Fruit fly (Drosophila melanogaster) whole organism, embryonic: Measurements from ENCODE around the gene Ac76E.
A peak's percentile ranks its signal among the peaks of the same experiment; 100 is the strongest.

Experiments
- C15 ChIP-seq: fragments of 200-800 bp; sonication (Bioruptor generic); IDR thresholded peaks from 3 replicates; pipeline ENCODE4 v1.3.6; 2022; ENCODE audit warnings: missing biosample characterization, missing genetic modification characterization
- CG10543 ChIP-seq: fragments of 200-800 bp; sonication (Bioruptor generic); optimal IDR thresholded peaks from 3 replicates; lab custom pipeline; 2017; ENCODE audit warnings: missing biosample characterization, mild to moderate bottlenecking, missing genetic modification characterization, moderate library complexity
- CG10654 ChIP-seq: fragments of 200-800 bp; sonication (Bioruptor generic); optimal IDR thresholded peaks from 2 replicates; lab custom pipeline; 2016; ENCODE audit warnings: missing biosample characterization, missing genetic modification characterization
- CG11398 ChIP-seq: fragments of 200-800 bp; sonication (Bioruptor generic); optimal IDR thresholded peaks from 2 replicates; lab custom pipeline; 2016; ENCODE audit warnings: missing biosample characterization, missing genetic modification characterization
- CG11504 ChIP-seq: fragments of 200-800 bp; sonication (Bioruptor generic); optimal IDR thresholded peaks from 3 replicates; lab custom pipeline; 2019; ENCODE audit warnings: missing biosample characterization, mild to moderate bottlenecking, missing genetic modification characterization, moderate library complexity
- CG12391 ChIP-seq: fragments of 200-800 bp; sonication (Bioruptor generic); optimal IDR thresholded peaks from 3 replicates; lab custom pipeline; 2018; ENCODE audit warnings: missing biosample characterization, mild to moderate bottlenecking, missing genetic modification characterization, moderate library complexity
- CG13624 ChIP-seq: fragments of 200-800 bp; sonication (Bioruptor generic); optimal IDR thresholded peaks from 2 replicates; lab custom pipeline; 2016; ENCODE audit warnings: missing biosample characterization, missing genetic modification characterization
- CG14860 ChIP-seq: fragments of 200-800 bp; sonication (Bioruptor generic); IDR thresholded peaks from 3 replicates; pipeline ENCODE4 v1.3.6; 2022; ENCODE audit warnings: missing biosample characterization, missing genetic modification characterization; ENCODE audit not compliant: partially characterized antibody
- CG15011 ChIP-seq: fragments of 200-800 bp; sonication (Bioruptor generic); optimal IDR thresholded peaks from 3 replicates; lab custom pipeline; 2018; ENCODE audit warnings: missing biosample characterization, mild to moderate bottlenecking, missing genetic modification characterization
- CG15601 ChIP-seq: fragments of 200-800 bp; sonication (Bioruptor generic); optimal IDR thresholded peaks from 3 replicates; lab custom pipeline; 2019; ENCODE audit warnings: missing biosample characterization, mild to moderate bottlenecking, missing genetic modification characterization, moderate library complexity
- CG15696 ChIP-seq: fragments of 200-800 bp; sonication (Bioruptor generic); optimal IDR thresholded peaks from 2 replicates; lab custom pipeline; 2019; ENCODE audit warnings: missing biosample characterization, mild to moderate bottlenecking, missing genetic modification characterization, moderate library complexity
- CG2116 ChIP-seq: fragments of 200-800 bp; sonication (Bioruptor generic); optimal IDR thresholded peaks from 3 replicates; lab custom pipeline; 2018; ENCODE audit warnings: missing biosample characterization, mild to moderate bottlenecking, missing genetic modification characterization
- CG4282 ChIP-seq: fragments of 200-800 bp; sonication (Bioruptor generic); optimal IDR thresholded peaks from 2 replicates; lab custom pipeline; 2016; ENCODE audit warnings: missing biosample characterization, missing genetic modification characterization
- CG4404 ChIP-seq: fragments of 200-800 bp; sonication (Bioruptor generic); IDR thresholded peaks from 2 replicates; pipeline ENCODE4 v1.3.6; 2022; ENCODE audit warnings: missing biosample characterization, missing genetic modification characterization
- CG4424 ChIP-seq: fragments of 200-800 bp; sonication (Bioruptor generic); optimal IDR thresholded peaks from 3 replicates; lab custom pipeline; 2016; ENCODE audit warnings: missing biosample characterization, missing genetic modification characterization
- CG4820 ChIP-seq: fragments of 200-800 bp; sonication (Bioruptor generic); optimal IDR thresholded peaks from 3 replicates; lab custom pipeline; 2016; ENCODE audit warnings: missing biosample characterization, missing genetic modification characterization
- CG6813 ChIP-seq: fragments of 200-800 bp; sonication (Bioruptor generic); optimal IDR thresholded peaks from 2 replicates; lab custom pipeline; 2017; ENCODE audit warnings: missing biosample characterization, missing genetic modification characterization, mild to moderate bottlenecking, moderate library complexity, missing genetic modification reagents
- CG6854 ChIP-seq: fragments of 200-800 bp; sonication (Bioruptor generic); optimal IDR thresholded peaks from 3 replicates; lab custom pipeline; 2017; ENCODE audit warnings: missing biosample characterization, mild to moderate bottlenecking, missing genetic modification characterization
- CG7928 ChIP-seq: fragments of 200-800 bp; sonication (Bioruptor generic); optimal IDR thresholded peaks from 2 replicates; lab custom pipeline; 2017; ENCODE audit warnings: missing biosample characterization, mild to moderate bottlenecking, missing genetic modification characterization
- CG7987 ChIP-seq: fragments of 200-800 bp; sonication (Bioruptor generic); optimal IDR thresholded peaks from 2 replicates; lab custom pipeline; 2018; ENCODE audit warnings: missing biosample characterization, mild to moderate bottlenecking, missing genetic modification characterization, moderate library complexity
- CG9876 ChIP-seq: fragments of 200-800 bp; sonication (Bioruptor generic); optimal IDR thresholded peaks from 2 replicates; lab custom pipeline; 2016; ENCODE audit warnings: missing biosample characterization, missing genetic modification characterization
- CHES-1-like ChIP-seq: fragments of 200-800 bp; sonication (Bioruptor generic); optimal IDR thresholded peaks from 2 replicates; lab custom pipeline; 2016; ENCODE audit warnings: missing biosample characterization, missing genetic modification characterization
- D ChIP-seq, 2 experiments: fragments of 200-800 bp in 1 of 2; fragments of >200 bp in 1 of 2; sonication (Bioruptor generic) in 1 of 2; optimal IDR thresholded peaks; 2 replicates in 1 of 2; 3 replicates in 1 of 2; lab custom pipeline; 2017; ENCODE audit warnings: mild to moderate bottlenecking in 1 of 2, missing biosample characterization in 1 of 2, missing genetic modification characterization in 1 of 2, missing genetic modification reagents in 1 of 2
- Eip74EF ChIP-seq, 2 experiments: fragments of 200-800 bp in 1 of 2; fragments of >200 bp in 1 of 2; sonication (Bioruptor generic) in 1 of 2; optimal IDR thresholded peaks; 2 replicates each; lab custom pipeline; 2017 to 2019; ENCODE audit warnings: missing biosample characterization in 2 of 2, missing genetic modification characterization in 2 of 2, mild to moderate bottlenecking in 1 of 2, moderate library complexity in 1 of 2
- Gug ChIP-seq: fragments of 200-800 bp; sonication (Bioruptor generic); IDR thresholded peaks from 4 replicates; pipeline ENCODE4 v1.3.6; 2022; ENCODE audit warnings: missing biosample characterization, missing genetic modification characterization
- MESR4 ChIP-seq: fragments of 200-800 bp; sonication (Bioruptor generic); optimal IDR thresholded peaks from 2 replicates; lab custom pipeline; 2018; ENCODE audit warnings: missing biosample characterization, mild to moderate bottlenecking, missing genetic modification characterization, moderate library complexity
- Meics ChIP-seq: fragments of 200-800 bp; sonication (Bioruptor generic); optimal IDR thresholded peaks from 2 replicates; lab custom pipeline; 2017; ENCODE audit warnings: missing biosample characterization, mild to moderate bottlenecking, missing genetic modification characterization
- Myb ChIP-seq: fragments of 200-800 bp; sonication (Bioruptor generic); optimal IDR thresholded peaks from 2 replicates; lab custom pipeline; 2016; ENCODE audit warnings: missing biosample characterization, missing genetic modification characterization
- NC2α ChIP-seq: fragments of 200-800 bp; sonication (Bioruptor generic); optimal IDR thresholded peaks from 2 replicates; lab custom pipeline; 2016; ENCODE audit warnings: missing biosample characterization, missing genetic modification characterization
- Optix ChIP-seq: fragments of 200-800 bp; sonication (Bioruptor generic); IDR thresholded peaks from 3 replicates; pipeline ENCODE4 v1.3.6; 2022; ENCODE audit warnings: missing biosample characterization, missing genetic modification characterization
- Stat92E ChIP-seq, 3 experiments: fragments of >200 bp in 2 of 3; fragments of 200-800 bp in 1 of 3; sonication (Bioruptor generic) in 1 of 3; optimal IDR thresholded peaks; 2 replicates each; lab custom pipeline; 2017 to 2019; ENCODE audit warnings: missing biosample characterization in 3 of 3, missing genetic modification characterization in 3 of 3, mild to moderate bottlenecking in 1 of 3, moderate library complexity in 1 of 3
- ac ChIP-seq: fragments of 200-800 bp; sonication (Bioruptor generic); optimal IDR thresholded peaks from 3 replicates; lab custom pipeline; 2017; ENCODE audit warnings: missing biosample characterization, mild to moderate bottlenecking, missing genetic modification characterization
- bigmax ChIP-seq: fragments of 200-800 bp; sonication (Bioruptor generic); optimal IDR thresholded peaks from 2 replicates; lab custom pipeline; 2018; ENCODE audit warnings: missing biosample characterization, mild to moderate bottlenecking, missing genetic modification characterization
- cg ChIP-seq: fragments of 200-800 bp; sonication (Bioruptor generic); optimal IDR thresholded peaks from 3 replicates; lab custom pipeline; 2019; ENCODE audit warnings: missing biosample characterization, mild to moderate bottlenecking, missing genetic modification characterization, moderate library complexity
- dmrt99B ChIP-seq: fragments of 200-800 bp; sonication (Bioruptor generic); optimal IDR thresholded peaks from 2 replicates; lab custom pipeline; 2018; ENCODE audit warnings: missing biosample characterization, mild to moderate bottlenecking, missing genetic modification characterization, moderate library complexity
- fd102C ChIP-seq: fragments of 200-800 bp; sonication (Bioruptor generic); optimal IDR thresholded peaks from 2 replicates; lab custom pipeline; 2018; ENCODE audit warnings: missing biosample characterization, mild to moderate bottlenecking, missing genetic modification characterization, moderate library complexity
- fru ChIP-seq: fragments of >200 bp; optimal IDR thresholded peaks from 2 replicates; lab custom pipeline; 2017
- gce ChIP-seq: fragments of 200-800 bp; sonication (Bioruptor generic); IDR thresholded peaks from 3 replicates; pipeline ENCODE4 v1.3.6; 2022; ENCODE audit warnings: missing biosample characterization, missing genetic modification characterization
- hth ChIP-seq: fragments of >200 bp; optimal IDR thresholded peaks from 2 replicates; lab custom pipeline; 2017; ENCODE audit warnings: inconsistent platforms
- jing ChIP-seq: fragments of 200-800 bp; sonication (Bioruptor generic); optimal IDR thresholded peaks from 2 replicates; lab custom pipeline; 2018; ENCODE audit warnings: missing biosample characterization, mild to moderate bottlenecking, missing genetic modification characterization
- jumu ChIP-seq: fragments of 200-800 bp; sonication (Bioruptor generic); optimal IDR thresholded peaks from 3 replicates; lab custom pipeline; 2016; ENCODE audit warnings: missing biosample characterization, missing genetic modification characterization
- lab ChIP-seq: fragments of 200-800 bp; sonication (Bioruptor generic); optimal IDR thresholded peaks from 3 replicates; lab custom pipeline; 2017; ENCODE audit warnings: missing biosample characterization, missing genetic modification characterization, mild to moderate bottlenecking, moderate library complexity, missing genetic modification reagents
- pho ChIP-seq: fragments of 200-800 bp; sonication (Bioruptor generic); optimal IDR thresholded peaks from 2 replicates; lab custom pipeline; 2016; ENCODE audit warnings: missing biosample characterization, missing genetic modification characterization
- sens-2 ChIP-seq: fragments of 200-800 bp; sonication (Bioruptor generic); IDR thresholded peaks from 2 replicates; pipeline ENCODE4 v1.3.6; 2022; ENCODE audit warnings: missing biosample characterization, missing genetic modification characterization
- seq ChIP-seq: fragments of 200-800 bp; sonication (Bioruptor generic); IDR thresholded peaks from 2 replicates; pipeline ENCODE4 v1.3.6; 2022; ENCODE audit warnings: missing biosample characterization, missing genetic modification characterization
- slp2 ChIP-seq: fragments of 200-800 bp; sonication (Bioruptor generic); optimal IDR thresholded peaks from 2 replicates; lab custom pipeline; 2016; ENCODE audit warnings: missing biosample characterization, missing genetic modification characterization
- sob ChIP-seq: fragments of 200-800 bp; sonication (Bioruptor generic); IDR thresholded peaks from 2 replicates; pipeline ENCODE4 v1.3.6; 2022; ENCODE audit warnings: missing biosample characterization, missing genetic modification characterization
- trh ChIP-seq: fragments of 200-800 bp; sonication (Bioruptor generic); optimal IDR thresholded peaks from 2 replicates; lab custom pipeline; 2016; ENCODE audit warnings: missing biosample characterization, missing genetic modification characterization
- zen2 ChIP-seq: fragments of 200-800 bp; sonication (Bioruptor generic); IDR thresholded peaks from 3 replicates; pipeline ENCODE4 v1.3.6; 2022; ENCODE audit warnings: missing biosample characterization, missing genetic modification characterization; ENCODE audit not compliant: partially characterized antibody

The Ac76E gene

dm6 chr3L:19928435-19929011, 10.6 kb upstream of the Ac76E start, which contains the start of the genes CG8004 and RhoGDI (continued):
- TF ChIP-seq CG15696 (tag; lab: Kevin White, UChicago) (peak; percentile 56), C15 (GFP tag; lab: Robert Waterston, UW) (0 out of 3 replicates have a peak, but pooled peaks have one; percentile 19), CG15601 (peak; percentile 68), CG14860 (GFP tag; lab: Robert Waterston, UW) (no peak), jing (GFP tag; lab: Kevin White, UChicago) (no peak), Stat92E (GFP tag; optimal IDR thresholded peaks at IDR 0.05; lab: Kevin White, UChicago) (no peak), sens-2 (GFP tag; lab: Robert Waterston, UW) (no peak), fd102C (GFP tag; lab: Kevin White, UChicago) (no peak), trh (GFP tag; lab: Kevin White, UChicago) (peak; percentile 35), seq (GFP tag; lab: Robert Waterston, UW) (no peak), CG6854 (GFP tag; lab: Kevin White, UChicago) (no peak), Myb (GFP tag; lab: Kevin White, UChicago) (peak; percentile 32), CG11504 (peak; percentile 67), gce (GFP tag; lab: Robert Waterston, UW) (no peak), CG13624 (GFP tag; lab: Kevin White, UChicago) (peak; percentile 71), CG4282 (GFP tag; lab: Kevin White, UChicago) (peak; percentile 52), Meics (peak; percentile 49), CG11398 (GFP tag; lab: Kevin White, UChicago) (peak; percentile 44), hth (lab: Kevin White, UChicago) (no peak), MESR4 (GFP tag; lab: Kevin White, UChicago) (peak; percentile 36), cg (GFP tag; lab: Kevin White, UChicago) (no peak), D (optimal IDR thresholded peaks at IDR 0.05; lab: Kevin White, UChicago) (no peak), D (GFP tag; optimal IDR thresholded peaks at IDR 0.05; lab: Kevin White, UChicago) (no peak), CG7987 (no peak), Optix (GFP tag; lab: Robert Waterston, UW) (no peak), CG6813 (GFP tag; lab: Kevin White, UChicago) (no peak), sob (GFP tag; lab: Robert Waterston, UW) (peak; percentile 59), NC2α (GFP tag; lab: Kevin White, UChicago) (no peak), slp2 (GFP tag; lab: Kevin White, UChicago) (peak; percentile 51), ac (GFP tag; lab: Kevin White, UChicago) (no peak), CG10654 (GFP tag; lab: Kevin White, UChicago) (peak; percentile 60), Eip74EF (GFP tag; optimal IDR thresholded peaks at IDR 0.05; lab: Kevin White, UChicago) (peak in 1 of 2 experiments; percentile 24), CG12391 (tag; lab: Kevin White, UChicago) (peak; percentile 82), fru (lab: Kevin White, UChicago) (no peak), CG2116 (GFP tag; lab: Kevin White, UChicago) (peak; percentile 74), CG15011 (GFP tag; lab: Kevin White, UChicago) (no peak), CG7928 (no peak), CG4424 (GFP tag; lab: Kevin White, UChicago) (peak; percentile 57), pho (GFP tag; lab: Kevin White, UChicago) (peak; percentile 76), lab (GFP tag; lab: Kevin White, UChicago) (peak; percentile 79), CHES-1-like (GFP tag; lab: Kevin White, UChicago) (peak; percentile 52), zen2 (GFP tag; lab: Robert Waterston, UW) (no peak), CG10543 (GFP tag; lab: Kevin White, UChicago) (peak; percentile 7), bigmax (GFP tag; lab: Kevin White, UChicago) (no peak), dmrt99B (tag; lab: Kevin White, UChicago) (peak; percentile 37), CG9876 (GFP tag; lab: Kevin White, UChicago) (peak; percentile 14), CG4820 (GFP tag; lab: Kevin White, UChicago) (peak; percentile 53), jumu (GFP tag; lab: Kevin White, UChicago) (peak; percentile 66), CG4404 (GFP tag; lab: Robert Waterston, UW) (no peak), Gug (GFP tag; lab: Robert Waterston, UW) (0 out of 4 replicates have a peak, but pooled peaks have one; percentile 30)
